Worm (Caenorhabditis elegans) whole organism, L4/young adult: ENCODE measurements around the gene disl-2.

Experiments
- W03F9.2 ChIP-seq: fragments of 150-350 bp; optimal IDR thresholded peaks from 2 replicates; lab custom pipeline; 2014; ENCODE audit warnings: missing biosample characterization, missing genetic modification characterization
- dao-5 ChIP-seq: sonication (generic microtip); optimal IDR thresholded peaks from 2 replicates; lab custom pipeline; 2016; ENCODE audit warnings: missing genotype, missing genetic modification characterization, moderate library complexity, missing compliant biosample characterization
- him-1 ChIP-seq: sonication (generic microtip); optimal IDR thresholded peaks from 2 replicates; lab custom pipeline; 2016; ENCODE audit warnings: missing genotype, missing genetic modification reagents, missing genetic modification characterization, missing compliant biosample characterization

disl-2 gene

DNA sequence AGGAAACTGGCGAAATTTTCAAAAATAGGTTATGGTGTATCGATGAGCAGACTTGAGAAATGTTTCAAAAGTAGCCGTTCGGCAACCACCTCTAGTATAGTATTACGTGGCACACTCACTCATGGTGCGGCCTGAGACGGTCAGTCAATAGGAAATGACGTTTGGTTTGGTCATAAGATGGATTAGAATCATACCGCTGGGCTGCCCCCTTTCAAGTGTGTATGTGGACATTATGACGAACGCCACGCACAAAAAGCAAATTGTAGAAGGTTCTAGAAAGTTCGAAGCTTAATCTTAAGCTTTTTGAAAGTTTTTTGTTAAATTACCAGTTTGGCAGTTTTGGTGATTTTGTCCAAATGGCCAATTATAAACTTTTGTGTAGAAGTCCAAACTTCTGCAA, 18.6 kb upstream of the disl-2 start:
- TF ChIP-seq dao-5 (tag; lab: Kevin White, UChicago), result no peak
- no peak for TF ChIP-seq W03F9.2 (tag; lab: Kevin White, UChicago)

DNA sequence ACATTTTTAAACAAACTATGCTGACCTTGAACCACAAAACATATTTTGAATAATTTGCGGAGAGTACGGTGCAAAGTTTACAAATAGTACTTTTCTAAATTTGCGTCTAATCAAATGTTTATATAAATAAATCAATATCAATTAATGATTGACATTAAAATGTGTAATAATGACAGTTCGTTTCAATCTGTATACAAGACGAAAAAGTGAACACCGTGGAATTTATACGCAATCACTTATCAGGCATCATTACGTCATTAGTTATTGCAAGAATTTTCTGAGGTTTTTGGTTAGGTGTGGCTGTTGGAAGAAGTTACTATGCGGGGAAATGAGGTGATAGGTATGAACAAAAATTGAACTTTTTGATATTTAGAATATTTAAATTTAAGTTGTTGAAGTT, 15.9 kb upstream of the disl-2 start:
- TF ChIP-seq W03F9.2 (tag; lab: Kevin White, UChicago), result no peak
- TF ChIP-seq him-1, result no peak
- TF ChIP-seq dao-5 (tag; lab: Kevin White, UChicago), result no peak

DNA sequence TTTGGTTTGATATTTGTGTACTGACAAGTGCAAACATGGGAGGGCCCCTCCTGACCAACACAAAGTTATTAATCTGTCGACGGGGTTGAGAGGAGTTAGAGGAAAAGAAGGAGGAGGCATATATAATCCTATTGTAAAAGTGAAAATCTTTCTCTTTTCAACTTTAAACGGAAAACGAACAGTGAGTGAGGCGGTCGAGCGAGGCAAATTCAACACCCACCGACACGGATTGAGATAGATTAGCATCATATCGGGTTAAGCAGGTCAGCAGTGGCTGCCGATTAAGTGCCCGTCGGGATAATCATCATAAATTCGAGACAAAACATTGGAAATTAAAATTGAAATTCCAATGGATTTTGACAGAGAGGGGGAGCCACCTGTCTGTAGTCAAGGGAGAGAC, 6.7 kb upstream of the disl-2 start:
- no peak for TF ChIP-seq dao-5 (tag; lab: Kevin White, UChicago)
- TF ChIP-seq W03F9.2 (tag; lab: Kevin White, UChicago), result no peak
- no peak for TF ChIP-seq him-1

DNA sequence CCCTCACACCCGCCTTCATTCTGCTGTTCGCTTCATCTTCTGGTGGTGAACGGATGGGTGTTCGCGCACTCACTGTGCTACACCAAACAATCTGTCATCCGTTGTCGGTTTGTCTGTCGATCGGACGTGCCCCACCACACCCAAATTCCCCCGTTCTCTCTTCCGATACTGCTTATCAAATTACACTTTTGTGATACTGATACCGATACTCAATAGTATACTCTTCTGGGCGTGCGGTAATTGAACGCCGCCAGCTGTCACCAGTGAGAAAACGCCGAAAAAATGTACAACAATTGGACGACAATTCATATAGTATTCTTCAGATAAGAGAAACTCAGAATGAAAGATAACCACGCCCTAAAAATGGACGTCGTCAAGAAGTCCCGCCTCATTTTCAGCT, 4.9 kb upstream of the disl-2 start:
- TF ChIP-seq W03F9.2 (tag; lab: Kevin White, UChicago), result no peak
- no peak for TF ChIP-seq him-1
- no peak for TF ChIP-seq dao-5 (tag; lab: Kevin White, UChicago)

DNA sequence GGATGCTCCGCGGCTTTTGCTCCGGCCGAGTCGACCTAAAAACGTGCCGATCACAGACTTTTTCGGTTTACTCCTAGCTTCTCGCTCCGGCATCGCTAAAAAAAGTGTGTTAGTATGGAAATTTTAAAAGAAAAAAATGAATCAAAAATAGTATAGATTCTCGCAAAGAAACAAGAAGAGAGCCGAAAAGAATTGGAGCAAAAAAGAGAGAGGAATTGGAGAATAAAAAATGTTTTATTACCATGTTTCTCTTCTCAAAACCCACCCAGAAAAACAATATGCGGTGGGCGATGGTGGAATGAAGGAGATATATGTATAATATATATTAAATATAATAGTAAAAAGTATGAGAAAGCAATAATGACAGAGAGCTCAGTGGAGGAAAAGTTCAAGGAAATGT, 2.4 kb upstream of the disl-2 start, which contains the start of gene W03A5.6:
Gene W03A5.6, minus strand, starts transcription at position 101 of the 400 bp plus-strand sequence.
- no peak for TF ChIP-seq W03F9.2 (tag; lab: Kevin White, UChicago)
- TF ChIP-seq dao-5 (tag; lab: Kevin White, UChicago), result no peak
- no peak for TF ChIP-seq him-1

DNA sequence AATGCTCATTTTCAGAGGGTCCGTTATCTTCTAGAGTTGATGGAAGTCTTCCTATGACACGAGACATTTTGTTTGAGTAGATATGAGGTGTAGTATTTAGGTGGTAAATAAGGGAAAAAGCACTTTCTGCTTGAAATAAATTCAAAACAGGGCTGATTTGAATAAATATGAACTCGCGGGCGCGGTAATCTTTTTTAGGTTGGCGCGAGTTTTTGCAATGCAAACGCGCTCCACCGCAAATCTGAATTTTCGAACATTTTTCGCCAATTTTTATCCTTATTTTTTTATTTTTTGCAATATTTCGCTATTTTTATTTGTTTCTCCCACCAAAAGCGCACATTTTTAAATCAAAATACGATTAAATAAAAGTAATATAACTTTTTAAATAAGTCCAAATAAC, 5.2 kb downstream of the disl-2 start, which contains the start of gene skpt-1:
Gene skpt-1, minus strand, starts transcription at position 219 of the 400 bp plus-strand sequence.
- no peak for TF ChIP-seq dao-5 (tag; lab: Kevin White, UChicago)
- no peak for TF ChIP-seq him-1
- TF ChIP-seq W03F9.2 (tag; lab: Kevin White, UChicago), result peak; percentile 56

DNA sequence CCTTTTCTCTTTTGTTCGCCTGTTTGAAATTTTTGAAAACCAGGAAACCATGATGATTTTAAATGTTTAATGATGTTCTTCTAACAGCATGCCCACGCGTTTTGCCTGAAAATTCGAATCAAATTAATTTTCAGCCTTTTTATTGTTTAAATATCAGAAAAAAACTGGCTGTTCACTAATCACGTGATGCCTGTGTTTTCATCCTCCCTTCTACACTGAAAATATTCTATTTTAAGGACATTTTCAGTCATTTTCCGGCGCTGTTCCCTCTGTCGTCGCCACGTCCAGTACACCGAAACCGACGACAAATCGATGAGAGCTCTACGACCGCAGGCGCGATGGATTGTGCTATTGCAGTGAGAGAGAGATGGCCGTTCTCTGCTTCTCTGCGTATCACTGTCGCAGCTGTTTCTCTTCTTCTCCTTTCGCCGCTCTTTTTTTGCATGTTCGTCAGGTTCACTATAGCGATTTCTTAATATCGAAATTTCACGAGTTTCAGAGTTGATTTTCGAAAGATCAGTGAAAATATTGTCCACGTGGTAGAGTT, 6.9 kb downstream of the disl-2 start, which contains the start of gene F48E8.8:
Gene F48E8.8, minus strand, starts transcription at position 51 of the 547 bp plus-strand sequence.
- TF ChIP-seq him-1 (no peak), dao-5 (tag; lab: Kevin White, UChicago) (no peak), W03F9.2 (tag; lab: Kevin White, UChicago) (no peak)

DNA sequence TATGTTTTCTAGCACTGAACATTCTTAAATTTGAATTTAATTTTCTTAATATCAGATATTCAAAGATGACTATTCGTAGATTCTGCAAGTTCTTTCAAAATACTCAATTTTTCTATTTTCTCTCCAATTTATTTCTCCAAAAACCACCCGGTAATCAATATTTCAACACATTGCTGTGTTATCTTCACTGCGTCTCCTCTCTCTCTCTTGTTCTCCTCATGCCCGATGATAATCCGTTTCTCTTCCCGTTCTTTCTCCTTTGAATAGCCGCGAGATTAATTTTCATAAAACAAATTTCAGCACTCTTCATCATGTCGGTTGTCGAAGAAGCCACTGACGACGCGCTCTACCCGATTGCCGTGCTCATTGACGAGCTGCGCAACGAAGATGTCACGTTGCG, 7.5 kb downstream of the disl-2 start, which contains the start of gene paa-1:
Gene paa-1, plus strand, starts transcription at position 301 of the 400 bp plus-strand sequence.
- TF ChIP-seq W03F9.2 (tag; lab: Kevin White, UChicago), result no peak
- TF ChIP-seq him-1, result no peak
- TF ChIP-seq dao-5 (tag; lab: Kevin White, UChicago), result no peak

DNA sequence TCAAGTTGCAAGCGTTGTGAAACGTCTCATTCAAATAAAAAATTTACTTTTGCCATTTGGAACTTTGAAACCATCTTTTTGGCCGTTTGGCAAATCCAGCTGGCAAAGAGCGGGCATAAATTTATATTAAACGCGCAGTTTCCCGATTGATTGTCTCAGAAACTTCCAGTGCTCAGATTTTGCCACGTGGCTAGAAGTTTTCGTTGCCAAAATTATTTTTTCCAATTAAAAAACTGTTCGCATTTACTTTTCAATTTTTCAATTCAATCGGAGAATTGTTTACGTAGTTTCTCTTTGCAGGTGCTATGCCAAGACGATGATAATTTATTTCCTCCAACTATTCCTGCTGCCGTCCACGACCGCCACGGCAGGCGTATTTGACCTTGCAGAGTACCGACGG, 10.3 kb downstream of the disl-2 start, which contains the start of gene F48E8.4:
Gene F48E8.4, plus strand, starts transcription at position 301 of the 400 bp plus-strand sequence.
- no peak for TF ChIP-seq him-1
- TF ChIP-seq dao-5 (tag; lab: Kevin White, UChicago), result no peak
- TF ChIP-seq W03F9.2 (tag; lab: Kevin White, UChicago), result no peak

DNA sequence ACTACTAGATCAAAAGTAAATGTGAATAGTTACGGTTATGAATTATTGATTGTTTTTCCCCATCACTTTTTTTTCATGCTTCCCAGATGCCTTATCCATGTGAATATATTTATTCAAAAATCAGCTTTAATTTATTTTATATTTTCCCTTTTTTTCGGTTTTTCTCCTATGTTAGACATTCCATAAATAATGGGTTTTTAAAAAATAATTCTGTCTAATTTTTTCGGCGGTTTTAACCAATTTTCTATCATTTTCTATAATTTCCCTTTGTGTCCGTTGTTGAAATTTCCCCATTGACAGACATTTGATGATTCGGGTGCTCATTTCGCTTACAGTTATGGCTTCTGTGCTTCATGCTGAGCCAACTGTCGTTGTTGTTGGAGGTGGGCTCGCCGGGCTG, 18.1 kb downstream of the disl-2 start, which contains the start of gene F48E8.3:
Gene F48E8.3, plus strand, starts transcription at position 301 of the 400 bp plus-strand sequence.
- no peak for TF ChIP-seq W03F9.2 (tag; lab: Kevin White, UChicago)
- no peak for TF ChIP-seq dao-5 (tag; lab: Kevin White, UChicago)
- no peak for TF ChIP-seq him-1

DNA sequence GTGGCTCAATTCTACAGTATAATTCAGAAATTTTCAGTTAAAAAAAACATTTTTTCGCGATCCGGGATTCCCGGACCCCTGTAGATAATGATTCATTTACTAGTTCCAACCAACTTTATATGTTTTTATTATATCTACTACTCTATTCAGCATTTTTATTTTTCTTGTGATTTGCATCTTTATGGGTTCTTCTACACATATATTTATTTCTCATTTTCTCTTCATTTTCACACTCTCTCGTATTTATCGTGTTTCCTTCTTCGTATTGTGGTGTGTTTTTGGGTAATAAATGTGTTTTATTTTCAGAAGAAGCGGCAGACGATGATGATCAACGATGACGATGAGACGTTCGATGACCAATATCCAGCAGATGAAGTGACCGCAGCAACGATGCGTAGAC, 21.1 kb downstream of the disl-2 start, which contains the start of gene F48E8.2:
Gene F48E8.2, plus strand, starts transcription at position 301 of the 400 bp plus-strand sequence.
- TF ChIP-seq dao-5 (tag; lab: Kevin White, UChicago) (no peak), him-1 (no peak), W03F9.2 (tag; lab: Kevin White, UChicago) (no peak)

DNA sequence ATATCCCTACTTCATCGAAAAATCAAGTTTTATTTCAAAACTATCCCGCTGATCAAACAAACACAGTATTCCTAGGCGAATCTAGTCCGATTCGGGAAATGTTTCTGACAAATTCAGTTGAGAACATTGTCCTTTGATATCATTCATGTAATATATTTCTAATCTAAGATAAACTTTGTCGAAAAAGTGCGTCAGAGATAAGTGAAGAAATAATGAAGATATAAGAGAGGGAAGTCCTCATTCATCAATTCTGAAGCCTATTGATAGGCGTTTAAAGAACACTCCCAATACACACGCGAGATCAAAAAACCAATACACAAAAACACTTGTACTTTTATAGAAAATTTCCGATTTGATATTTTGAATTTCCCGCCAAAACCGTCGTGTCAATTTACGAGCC, 21.9 kb downstream of the disl-2 start:
- TF ChIP-seq W03F9.2 (tag; lab: Kevin White, UChicago) (no peak), dao-5 (tag; lab: Kevin White, UChicago) (no peak), him-1 (no peak)

DNA sequence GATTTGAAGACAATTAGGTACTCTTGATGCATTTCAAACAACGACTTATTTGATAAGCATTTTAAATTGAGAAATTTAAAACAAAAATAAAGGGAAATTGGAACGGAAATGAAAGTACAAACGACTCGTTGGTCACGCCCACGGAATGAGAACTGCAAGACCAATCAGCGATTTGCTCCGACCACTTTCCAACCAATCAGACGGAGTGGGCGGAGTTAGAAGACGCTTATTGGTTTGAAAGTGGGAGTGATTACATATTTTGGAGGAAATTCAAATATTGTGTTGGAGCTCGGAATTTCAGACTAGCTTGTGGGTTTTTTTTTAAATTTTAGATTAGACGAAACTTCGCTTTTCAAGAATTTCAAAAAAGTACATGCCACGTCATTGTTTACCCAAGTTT, 26.1 kb downstream of the disl-2 start:
- no peak for TF ChIP-seq him-1
- no peak for TF ChIP-seq W03F9.2 (tag; lab: Kevin White, UChicago)
- no peak for TF ChIP-seq dao-5 (tag; lab: Kevin White, UChicago)

DNA sequence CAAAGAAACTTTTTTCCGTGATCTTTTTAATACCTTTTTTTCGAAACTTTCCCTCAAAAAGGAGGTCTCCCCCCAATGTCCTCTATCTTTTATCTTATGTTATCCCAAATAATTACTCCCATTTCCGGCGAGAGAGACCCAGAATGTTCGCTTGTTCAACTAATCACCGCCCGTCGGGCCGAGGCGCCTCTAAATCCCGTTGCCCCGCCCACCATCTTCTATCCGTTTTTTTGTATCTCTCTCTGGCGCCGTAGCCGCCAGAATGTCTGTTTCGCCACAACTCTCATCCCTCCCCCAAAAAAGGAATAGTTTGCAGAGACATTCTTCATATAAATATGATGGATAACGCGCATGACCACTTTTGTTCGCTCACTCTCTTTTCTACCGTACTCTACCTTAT, 29.7 kb downstream of the disl-2 start:
- TF ChIP-seq him-1 (no peak), W03F9.2 (tag; lab: Kevin White, UChicago) (no peak), dao-5 (tag; lab: Kevin White, UChicago) (no peak)

DNA sequence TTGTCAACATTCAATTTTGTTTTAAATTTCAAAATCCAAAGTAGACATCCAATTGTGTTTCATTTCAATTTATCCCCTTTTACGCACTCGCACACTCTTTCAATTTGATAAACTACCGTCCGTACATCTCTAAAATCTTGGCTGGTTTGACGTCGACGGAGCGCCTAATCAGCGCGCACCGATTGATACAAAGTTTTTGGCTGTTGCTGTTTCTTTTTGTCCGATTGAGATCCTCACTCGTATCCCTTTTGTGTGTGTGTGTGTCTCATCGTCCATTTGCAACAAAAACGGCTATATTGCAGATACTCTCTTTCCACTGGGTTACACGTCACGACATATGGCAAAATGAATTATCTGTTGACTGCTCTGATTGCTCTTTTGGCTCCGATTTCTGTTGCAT, 31.2 kb downstream of the disl-2 start, which contains the start of gene lon-1:
Gene lon-1, plus strand, starts transcription at position 301 of the 400 bp plus-strand sequence.
- TF ChIP-seq him-1 (no peak), dao-5 (tag; lab: Kevin White, UChicago) (no peak), W03F9.2 (tag; lab: Kevin White, UChicago) (no peak)
